Worm (Caenorhabditis elegans) whole organism, young adult: ENCODE measurements around the gene ptr-13.
A peak's percentile ranks its signal among the peaks of the same experiment; 100 is the strongest.

ENCODE experiments used
- B0035.1 ChIP-seq: sonication (generic microtip); optimal IDR thresholded peaks from 2 replicates; lab custom pipeline; 2016; ENCODE audit warnings: missing genetic modification characterization, mild to moderate bottlenecking, missing compliant biosample characterization, missing genotype, missing genetic modification reagents
- F23B12.7 ChIP-seq: sonication (generic microtip); optimal IDR thresholded peaks from 2 replicates; lab custom pipeline; 2017; ENCODE audit warnings: missing genetic modification characterization, mild to moderate bottlenecking, missing compliant biosample characterization, antibody characterized with exemption, moderate library complexity; ENCODE audit not compliant: insufficient read depth
- F55B11.4 ChIP-seq: sonication (generic microtip); optimal IDR thresholded peaks from 2 replicates; lab custom pipeline; 2016; ENCODE audit warnings: missing compliant biosample characterization, missing genetic modification characterization, borderline replicate concordance; ENCODE audit not compliant: insufficient read depth
- T07F8.4 ChIP-seq: sonication (generic microtip); optimal IDR thresholded peaks from 2 replicates; lab custom pipeline; 2016; ENCODE audit warnings: mild to moderate bottlenecking, missing genetic modification characterization, moderate library complexity, missing compliant biosample characterization
- T26A5.8 ChIP-seq: sonication (generic microtip); optimal IDR thresholded peaks from 2 replicates; lab custom pipeline; 2016; ENCODE audit warnings: missing genetic modification characterization, missing compliant biosample characterization
- ZK185.1 ChIP-seq: sonication (generic microtip); optimal IDR thresholded peaks from 2 replicates; lab custom pipeline; 2016; ENCODE audit warnings: mild to moderate bottlenecking, missing genetic modification characterization, missing compliant biosample characterization; ENCODE audit not compliant: poor library complexity, severe bottlenecking
- ccch-3 ChIP-seq: fragments of 200-800 bp; sonication (Bioruptor generic); optimal IDR thresholded peaks from 2 replicates; lab custom pipeline; 2018; ENCODE audit warnings: mild to moderate bottlenecking, missing genetic modification characterization, missing compliant biosample characterization
- cebp-1 ChIP-seq, 2 experiments: fragments of 200-800 bp in 1 of 2; sonication (Bioruptor generic) in 1 of 2; sonication (generic microtip) in 1 of 2; IDR thresholded peaks in 1 of 2; optimal IDR thresholded peaks in 1 of 2; 2 replicates each; pipeline versions ENCODE4 v1.3.6 to Lab custom; 2017 to 2022; ENCODE audit warnings: missing compliant biosample characterization in 2 of 2, missing genetic modification characterization in 2 of 2, mild to moderate bottlenecking in 1 of 2, missing genetic modification reagents in 1 of 2, moderate library complexity in 1 of 2
- ceh-91 ChIP-seq: fragments of 200-800 bp; sonication (Bioruptor generic); IDR thresholded peaks from 2 replicates; pipeline ENCODE4 v1.3.6; 2022; ENCODE audit warnings: missing genetic modification reagents, missing genetic modification characterization, missing compliant biosample characterization
- dox-1 ChIP-seq: fragments of 200-800 bp; sonication (Bioruptor generic); IDR thresholded peaks from 2 replicates; pipeline ENCODE4 v1.3.6; 2022; ENCODE audit warnings: missing genetic modification reagents, missing genetic modification characterization, missing compliant biosample characterization
- egl-44 ChIP-seq: fragments of 200-800 bp; sonication (Bioruptor generic); IDR thresholded peaks from 2 replicates; pipeline ENCODE4 v1.3.6; 2022; ENCODE audit warnings: missing genetic modification reagents, missing genetic modification characterization, missing compliant biosample characterization
- ekl-4 ChIP-seq: fragments of 200-800 bp; sonication (Bioruptor generic); IDR thresholded peaks from 2 replicates; pipeline ENCODE4 v1.3.6; 2022; ENCODE audit warnings: missing genetic modification reagents, missing genetic modification characterization, missing compliant biosample characterization
- fkh-3 ChIP-seq: sonication (generic microtip); optimal IDR thresholded peaks from 2 replicates; lab custom pipeline; 2016; ENCODE audit warnings: mild to moderate bottlenecking, missing genetic modification characterization, missing compliant biosample characterization
- him-1 ChIP-seq: sonication (generic microtip); optimal IDR thresholded peaks from 2 replicates; lab custom pipeline; 2016; ENCODE audit warnings: missing genotype, missing genetic modification reagents, missing genetic modification characterization, missing compliant biosample characterization
- hlh-12 ChIP-seq: sonication (generic microtip); optimal IDR thresholded peaks from 2 replicates; lab custom pipeline; 2016; ENCODE audit warnings: missing genetic modification characterization, missing compliant biosample characterization
- hmg-1.2 ChIP-seq: fragments of 200-800 bp; sonication (Bioruptor generic); IDR thresholded peaks from 2 replicates; pipeline ENCODE4 v1.3.6; 2022; ENCODE audit warnings: missing genetic modification reagents, missing genetic modification characterization, missing compliant biosample characterization
- hmg-20 ChIP-seq: fragments of 200-800 bp; sonication (Bioruptor generic); IDR thresholded peaks from 2 replicates; pipeline ENCODE4 v1.3.6; 2022; ENCODE audit warnings: missing genetic modification reagents, missing genetic modification characterization, missing compliant biosample characterization
- hsf-1 ChIP-seq: fragments of 200-800 bp; sonication (Bioruptor generic); IDR thresholded peaks from 2 replicates; pipeline ENCODE4 v1.3.6; 2022; ENCODE audit warnings: missing genetic modification reagents, missing genetic modification characterization, missing compliant biosample characterization
- lag-1 ChIP-seq: fragments of 200-800 bp; sonication (Bioruptor generic); IDR thresholded peaks from 2 replicates; pipeline ENCODE4 v1.3.6; 2022; ENCODE audit warnings: missing genetic modification reagents, missing genetic modification characterization, missing compliant biosample characterization
- lin-26 ChIP-seq: fragments of 200-800 bp; sonication (Bioruptor generic); IDR thresholded peaks from 2 replicates; pipeline ENCODE4 v1.3.6; 2022; ENCODE audit warnings: missing genetic modification reagents, missing genetic modification characterization, missing compliant biosample characterization
- mcd-1 ChIP-seq: fragments of 200-800 bp; sonication (Bioruptor generic); IDR thresholded peaks from 2 replicates; pipeline ENCODE4 v1.3.6; 2022; ENCODE audit warnings: missing genetic modification reagents, missing genetic modification characterization, missing compliant biosample characterization
- mxl-1 ChIP-seq: sonication (generic microtip); optimal IDR thresholded peaks from 2 replicates; lab custom pipeline; 2016; ENCODE audit warnings: missing genetic modification characterization, missing compliant biosample characterization
- nfyb-1 ChIP-seq: fragments of 200-800 bp; sonication (Bioruptor generic); IDR thresholded peaks from 2 replicates; pipeline ENCODE4 v1.3.6; 2022; ENCODE audit warnings: missing genetic modification reagents, missing genetic modification characterization, missing compliant biosample characterization
- nhr-80 ChIP-seq: sonication (generic microtip); optimal IDR thresholded peaks from 2 replicates; lab custom pipeline; 2016; ENCODE audit warnings: missing genetic modification characterization, missing compliant biosample characterization
- snpc-4 ChIP-seq, 5 experiments: fragments of 150-350 bp in 1 of 5; sonication (generic microtip) in 4 of 5; optimal IDR thresholded peaks; 2 replicates each; lab custom pipeline; 2014 to 2018; ENCODE audit warnings: missing genetic modification characterization in 5 of 5, missing biosample characterization in 3 of 5, antibody characterized with exemption in 2 of 5, mild to moderate bottlenecking in 2 of 5, missing compliant biosample characterization in 2 of 5, missing genotype in 2 of 5, moderate library complexity in 2 of 5, missing genetic modification reagents in 1 of 5
- tbp1 ChIP-seq: fragments of 200-800 bp; sonication (Bioruptor generic); optimal IDR thresholded peaks from 2 replicates; lab custom pipeline; 2018; ENCODE audit warnings: mild to moderate bottlenecking, missing genetic modification characterization, missing compliant biosample characterization
- tbx-9 ChIP-seq: sonication (generic microtip); optimal IDR thresholded peaks from 2 replicates; lab custom pipeline; 2016; ENCODE audit warnings: borderline replicate concordance, missing genetic modification characterization, inconsistent platforms, missing compliant biosample characterization
- zfh-2 ChIP-seq: fragments of 200-800 bp; sonication (Bioruptor generic); conservative IDR thresholded peaks from 2 replicates; pipeline ENCODE4 v1.3.6; 2022; ENCODE audit warnings: missing genetic modification reagents, missing genetic modification characterization, missing compliant biosample characterization
- zim-3 ChIP-seq: sonication (generic microtip); optimal IDR thresholded peaks from 2 replicates; lab custom pipeline; 2017; ENCODE audit warnings: mild to moderate bottlenecking, missing genetic modification characterization, moderate library complexity, missing compliant biosample characterization
- ztf-18 ChIP-seq: sonication (generic microtip); optimal IDR thresholded peaks from 2 replicates; lab custom pipeline; 2016; ENCODE audit warnings: missing genotype, mild to moderate bottlenecking, missing genetic modification characterization, missing compliant biosample characterization
- ztf-22 ChIP-seq: fragments of 200-800 bp; sonication (Bioruptor generic); optimal IDR thresholded peaks from 2 replicates; lab custom pipeline; 2018; ENCODE audit warnings: mild to moderate bottlenecking, missing genetic modification characterization, moderate library complexity, missing compliant biosample characterization
- ztf-3 ChIP-seq: fragments of 200-800 bp; sonication (Bioruptor generic); optimal IDR thresholded peaks from 2 replicates; lab custom pipeline; 2018; ENCODE audit warnings: mild to moderate bottlenecking, missing genetic modification characterization, missing compliant biosample characterization

Gene ptr-13

ce11 chrII:11188026-11188425, 25.7 kb upstream of the ptr-13 start, which contains the start of gene F37H8.5:
Gene F37H8.5 (plus strand): TSS chrII:11188206.
- TF ChIP-seq ztf-3 (GFP tag; lab: Kevin White, UChicago) = no peak
- no peak for TF ChIP-seq lin-26
- TF ChIP-seq B0035.1 (tag; lab: Kevin White, UChicago) = no peak
- no peak for TF ChIP-seq zfh-2
- TF ChIP-seq tbx-9 (tag; lab: Kevin White, UChicago) = no peak
- no peak for TF ChIP-seq him-1
- TF ChIP-seq T07F8.4 (tag; lab: Kevin White, UChicago) = no peak
- TF ChIP-seq dox-1 (GFP tag; lab: Robert Waterston, UW) = no peak

- TF ChIP-seq T26A5.8 (tag; lab: Kevin White, UChicago) (no peak), tbp1 (GFP tag; lab: Kevin White, UChicago) (no peak), F23B12.7 (tag; lab: Kevin White, UChicago) (no peak), mxl-1 (tag; lab: Kevin White, UChicago) (no peak), hlh-12 (tag; lab: Kevin White, UChicago) (no peak), ztf-22 (GFP tag; lab: Kevin White, UChicago) (no peak), egl-44 (GFP tag; lab: Robert Waterston, UW) (no peak), hmg-20 (GFP tag; lab: Robert Waterston, UW) (no peak), ekl-4 (GFP tag; lab: Robert Waterston, UW) (no peak), zim-3 (tag; lab: Kevin White, UChicago) (no peak), lag-1 (no peak)
- TF ChIP-seq, all 124 proteins: peak for 0
These were observed 23.4 kb upstream of the ptr-13 start, which contains the start of gene sfxn-1.2 for ce11 chrII:11185728-11186127. Gene sfxn-1.2 (plus strand): TSS chrII:11186028.

- TF ChIP-seq hsf-1 (GFP tag; lab: Robert Waterston, UW) (no peak), snpc-4 (GFP tag; optimal IDR thresholded peaks at IDR 0.05; lab: Kevin White, UChicago) (no peak), snpc-4 (tag; optimal IDR thresholded peaks at IDR 0.05; lab: Kevin White, UChicago) (peak in 1 of 4 experiments; percentile 14), mcd-1 (peak; percentile 34; the same call in 1 of the 2 replicates), ceh-91 (GFP tag; lab: Robert Waterston, UW) (no peak), ZK185.1 (tag; lab: Kevin White, UChicago) (peak; percentile 43), dox-1 (GFP tag; lab: Robert Waterston, UW) (peak; percentile 19; the same call in 1 of the 2 replicates), nhr-80 (peak; percentile 30), nfyb-1 (0 out of 2 replicates have a peak, but pooled peaks have one; percentile 11), hmg-1.2 (GFP tag; lab: Robert Waterston, UW) (peak; percentile 81), zfh-2 (peak; percentile 78), fkh-3 (no peak), F55B11.4 (tag; lab: Kevin White, UChicago) (no peak)
These were observed 22.6 kb upstream of the ptr-13 start, which contains the start of gene lir-3 for ce11 chrII:11184757-11185341. Gene lir-3 (minus strand): TSS chrII:11184807.

ce11 chrII:11181250-11181704, 19.0 kb upstream of the ptr-13 start, which contains the start of gene bigr-1:
Gene bigr-1 (plus strand): TSS chrII:11181654.
- TF ChIP-seq zim-3 (tag; lab: Kevin White, UChicago) (no peak), nhr-80 (peak; percentile 61), ccch-3 (GFP tag; lab: Kevin White, UChicago) (no peak), ztf-18 (tag; lab: Kevin White, UChicago) (no peak), cebp-1 (GFP tag; IDR thresholded peaks at IDR 0.05; lab: Robert Waterston, UW) (no peak), cebp-1 (tag; optimal IDR thresholded peaks at IDR 0.05; lab: Kevin White, UChicago) (peak; percentile 24)
